Worm (Caenorhabditis elegans) whole organism, midembryonic: ENCODE measurements around the gene rpc-1.

Experiments
- flt-1 ChIP-seq: fragments of 200-800 bp; sonication (Bioruptor generic); IDR thresholded peaks from 2 replicates; pipeline ENCODE4 v1.3.6; 2022; ENCODE audit warnings: missing genetic modification characterization, missing compliant biosample characterization
- ref-1 ChIP-seq: fragments of 200-800 bp; sonication (Bioruptor generic); conservative IDR thresholded peaks from 2 replicates; pipeline ENCODE4 v1.3.6; 2022; ENCODE audit warnings: missing genetic modification reagents, missing genetic modification characterization, missing compliant biosample characterization
- tab-1 ChIP-seq: fragments of 200-800 bp; sonication (Bioruptor generic); IDR thresholded peaks from 2 replicates; pipeline ENCODE4 v1.3.6; 2022; ENCODE audit warnings: missing genetic modification characterization, missing compliant biosample characterization

DNA sequence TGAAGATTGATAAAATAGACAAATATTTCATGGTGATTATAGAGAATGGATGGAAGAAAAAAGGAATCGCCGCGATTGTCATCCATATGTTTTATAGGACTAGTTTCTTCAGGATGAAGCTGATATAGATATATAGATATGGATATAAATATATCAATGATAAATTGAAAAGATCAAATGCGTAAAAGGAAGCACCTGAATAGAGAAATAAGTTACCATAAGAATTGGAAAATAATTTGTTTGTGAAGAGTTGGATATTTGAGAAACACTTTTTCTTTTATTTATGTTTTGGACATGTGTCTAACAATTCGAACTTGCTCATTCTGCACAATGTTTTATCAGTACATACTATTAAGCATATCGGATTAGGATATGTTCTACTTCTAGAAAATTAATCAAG is 22.5 kb upstream of the rpc-1 start, which contains the start of gene C42D4.13:
- TF ChIP-seq ref-1 (GFP tag; lab: Robert Waterston, UW) (no peak), tab-1 (GFP tag; lab: Robert Waterston, UW) (no peak), flt-1 (GFP tag; lab: Robert Waterston, UW) (no peak)
